Worm (Caenorhabditis elegans) whole organism, L4/young adult: ENCODE measurements around the gene gst-10.
"Not testable (repeated sequence)": the region's sequence is repeated elsewhere in the genome, so short reads cannot be mapped to it uniquely, and the experiment has no call there.

Experiments
- W03F9.2 ChIP-seq: fragments of 150-350 bp; optimal IDR thresholded peaks from 2 replicates; lab custom pipeline; 2014; ENCODE audit warnings: missing biosample characterization, missing genetic modification characterization
- dao-5 ChIP-seq: sonication (generic microtip); optimal IDR thresholded peaks from 2 replicates; lab custom pipeline; 2016; ENCODE audit warnings: missing genotype, missing genetic modification characterization, moderate library complexity, missing compliant biosample characterization

- TF ChIP-seq dao-5, W03F9.2 (tag; lab: Kevin White, UChicago): not testable (repeated sequence)
These were observed at the start of gene gst-10 for ce11 chrV:2561390-2561789.
